Fruit fly (Drosophila melanogaster): Measurements from ENCODE around the gene RYa-R.

The RYa-R gene

DNA sequence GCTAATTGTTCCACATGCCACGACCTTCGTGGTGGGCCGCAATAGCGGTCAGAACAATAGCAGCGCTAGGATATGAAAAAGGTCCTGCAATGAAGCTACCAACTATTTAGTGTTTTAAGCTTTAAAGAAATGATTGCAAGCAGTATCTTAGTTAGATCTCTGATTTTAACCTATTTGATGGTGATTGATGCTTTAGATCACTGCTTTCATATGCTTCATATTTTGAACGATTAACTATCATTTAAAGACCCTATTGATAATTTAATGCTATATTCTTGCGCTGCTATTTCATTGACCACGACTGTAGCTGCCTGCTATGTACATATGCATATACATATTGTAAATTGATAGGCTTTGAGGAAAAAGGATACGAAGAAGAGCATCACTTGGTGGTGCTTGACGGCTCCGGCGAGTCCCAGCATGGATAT is 33.0 kb upstream of the RYa-R start (continued):
- TF ChIP-seq CG30403 (GFP tag; optimal IDR thresholded peaks at IDR 0.05) (peak; percentile 62), CG8281 (tag; optimal IDR thresholded peaks at IDR 0.05) (no peak), Pdp1 (GFP tag; optimal IDR thresholded peaks at IDR 0.05) (peak; percentile 41 to 82), CG10979 (tag; optimal IDR thresholded peaks at IDR 0.05) (peak; percentile 50), CG7786 (GFP tag; optimal IDR thresholded peaks at IDR 0.05) (peak; percentile 8), CG32772 (GFP tag; IDR thresholded peaks at IDR 0.05) (0 out of 2 replicates have a peak, but pooled peaks have one; percentile 31), lov (optimal IDR thresholded peaks at IDR 0.05) (no peak), lov (GFP tag; IDR thresholded peaks at IDR 0.05) (no peak), CG14710 (tag; optimal IDR thresholded peaks at IDR 0.05) (peak; percentile 77), her (GFP tag; optimal IDR thresholded peaks at IDR 0.05) (peak; percentile 35), onecut (GFP tag; IDR thresholded peaks at IDR 0.05) (peak; percentile 53), CG12071 (GFP tag; optimal IDR thresholded peaks at IDR 0.05) (peak; percentile 84), ham (GFP tag; IDR thresholded peaks at IDR 0.05) (no peak), CG5245 (GFP tag; optimal IDR thresholded peaks at IDR 0.05) (peak; percentile 79), HmgZ (tag; optimal IDR thresholded peaks at IDR 0.05) (peak; percentile 3), CG14860 (GFP tag; IDR thresholded peaks at IDR 0.05; ENCODE audit: partially characterized antibody) (0 out of 3 replicates have a peak, but pooled peaks have one; percentile 0), Xbp1 (GFP tag; optimal IDR thresholded peaks at IDR 0.05) (peak; percentile 51), chif (GFP tag; optimal IDR thresholded peaks at IDR 0.05) (no peak), slbo (GFP tag; IDR thresholded peaks at IDR 0.05) (peak; percentile 45; the same call in 1 of the 2 replicates), Eip74EF (GFP tag; optimal IDR thresholded peaks at IDR 0.05) (peak in 1 of 2 experiments; percentile 68), CG7271 (tag; optimal IDR thresholded peaks at IDR 0.05) (peak; percentile 62), CG10267 (tag; optimal IDR thresholded peaks at IDR 0.05) (peak; percentile 53), croc (GFP tag; conservative IDR thresholded peaks at IDR 0.05) (peak; percentile 43; the same call in 2 of the 3 replicates), hbn (GFP tag; IDR thresholded peaks at IDR 0.05; ENCODE audit: partially characterized antibody) (0 out of 2 replicates have a peak, but pooled peaks have one; percentile 24), Sox100B (GFP tag; optimal IDR thresholded peaks at IDR 0.05) (peak; percentile 76), CG13624 (GFP tag; optimal IDR thresholded peaks at IDR 0.05) (peak; percentile 87), Jarid2 (GFP tag; optimal IDR thresholded peaks at IDR 0.05) (peak; percentile 16), jigr1 (GFP tag; IDR thresholded peaks at IDR 0.05) (no peak), GATAe (GFP tag; conservative IDR thresholded peaks at IDR 0.05) (no peak), CG4854 (GFP tag; optimal IDR thresholded peaks at IDR 0.05) (peak; percentile 62), CG18619 (GFP tag; optimal IDR thresholded peaks at IDR 0.05) (peak; percentile 14), seq (GFP tag; IDR thresholded peaks at IDR 0.05) (peak; percentile 29; the same call in 1 of the 2 replicates), gcm (GFP tag; optimal IDR thresholded peaks at IDR 0.05) (peak; percentile 46), PHDP (tag; optimal IDR thresholded peaks at IDR 0.05) (peak; percentile 42), nmo (GFP tag; optimal IDR thresholded peaks at IDR 0.05) (peak; percentile 84), CG31441 (GFP tag; IDR thresholded peaks at IDR 0.05) (peak; percentile 70), CG15514 (GFP tag; optimal IDR thresholded peaks at IDR 0.05) (peak; percentile 68), sob (GFP tag; IDR thresholded peaks at IDR 0.05) (0 out of 2 replicates have a peak, but pooled peaks have one; percentile 35), CG6813 (GFP tag; optimal IDR thresholded peaks at IDR 0.05) (peak; percentile 83), Ets65A (GFP tag) (peak; percentile 96), schlank (tag; optimal IDR thresholded peaks at IDR 0.05) (no peak), CG33213 (GFP tag; optimal IDR thresholded peaks at IDR 0.05) (peak; percentile 81), D19B (GFP tag; optimal IDR thresholded peaks at IDR 0.05) (peak; percentile 39), Atf6 (GFP tag; IDR thresholded peaks at IDR 0.05) (peak; percentile 53), ERR (GFP tag; optimal IDR thresholded peaks at IDR 0.05) (peak; percentile 60), MTF-1 (GFP tag; optimal IDR thresholded peaks at IDR 0.05; ENCODE audit: borderline replicate concordance) (peak; percentile 75), CG13296 (GFP tag; optimal IDR thresholded peaks at IDR 0.05) (peak; percentile 74), dmrt99B (tag; optimal IDR thresholded peaks at IDR 0.05) (peak; percentile 76), CG1602 (GFP tag; optimal IDR thresholded peaks at IDR 0.05) (peak; percentile 20)

All from whole organism, embryonic.